Worm (Caenorhabditis elegans) whole organism, mixed stage, embryonic: ENCODE results near the gene C14A4.8.

Experiments used
- M03D4.4 ChIP-seq: sonication (generic microtip); optimal IDR thresholded peaks from 2 replicates; lab custom pipeline; 2017; ENCODE audit warnings: mild to moderate bottlenecking, missing genetic modification characterization, missing compliant biosample characterization
- bed-3 ChIP-seq: fragments of 200-800 bp; sonication (Bioruptor generic); optimal IDR thresholded peaks from 3 replicates; lab custom pipeline; 2018; ENCODE audit warnings: mild to moderate bottlenecking, missing genetic modification characterization, moderate library complexity, missing compliant biosample characterization
- blmp-1 ChIP-seq: fragments of 150-350 bp; optimal IDR thresholded peaks from 2 replicates; lab custom pipeline; 2014; ENCODE audit warnings: missing biosample characterization, missing genetic modification characterization
- ceh-39 ChIP-seq: fragments of 150-350 bp; optimal IDR thresholded peaks from 2 replicates; lab custom pipeline; 2014; ENCODE audit warnings: missing biosample characterization, missing genetic modification characterization
- ceh-43 ChIP-seq: fragments of 200-800 bp; sonication (Bioruptor generic); optimal IDR thresholded peaks from 2 replicates; lab custom pipeline; 2018; ENCODE audit warnings: mild to moderate bottlenecking, missing genetic modification characterization, moderate library complexity, missing compliant biosample characterization
- ceh-83 ChIP-seq: fragments of 200-800 bp; sonication (Bioruptor generic); optimal IDR thresholded peaks from 2 replicates; lab custom pipeline; 2018; ENCODE audit warnings: mild to moderate bottlenecking, missing genetic modification characterization, missing compliant biosample characterization
- ces-1 ChIP-seq: fragments of 150-350 bp; optimal IDR thresholded peaks from 2 replicates; lab custom pipeline; 2014; ENCODE audit warnings: missing biosample characterization, missing genetic modification reagents, missing genetic modification characterization
- cnd-1 ChIP-seq: fragments of 200-800 bp; sonication (Bioruptor generic); optimal IDR thresholded peaks from 2 replicates; lab custom pipeline; 2018; ENCODE audit warnings: mild to moderate bottlenecking, missing genetic modification characterization, missing compliant biosample characterization
- drap-1 ChIP-seq: fragments of 200-800 bp; sonication (Bioruptor generic); optimal IDR thresholded peaks from 3 replicates; lab custom pipeline; 2018; ENCODE audit warnings: mild to moderate bottlenecking, missing genetic modification characterization, missing compliant biosample characterization
- elt-1 ChIP-seq: sonication (generic microtip); optimal IDR thresholded peaks from 2 replicates; lab custom pipeline; 2017; ENCODE audit warnings: missing genetic modification characterization, mild to moderate bottlenecking, missing compliant biosample characterization, antibody characterized with exemption, moderate library complexity, borderline replicate concordance; ENCODE audit not compliant: insufficient read depth
- flh-1 ChIP-seq: fragments of 200-800 bp; sonication (Bioruptor generic); optimal IDR thresholded peaks from 2 replicates; lab custom pipeline; 2018; ENCODE audit warnings: mild to moderate bottlenecking, missing genetic modification characterization, moderate library complexity, missing compliant biosample characterization
- ham-2 ChIP-seq: fragments of 200-800 bp; sonication (Bioruptor generic); optimal IDR thresholded peaks from 2 replicates; lab custom pipeline; 2018; ENCODE audit warnings: mild to moderate bottlenecking, missing genetic modification characterization, missing compliant biosample characterization
- hlh-1 ChIP-seq: fragments of 150-350 bp; optimal IDR thresholded peaks from 2 replicates; lab custom pipeline; 2014; ENCODE audit warnings: missing biosample characterization, missing genetic modification reagents, missing genetic modification characterization
- lin-13 ChIP-seq: fragments of 150-350 bp; optimal IDR thresholded peaks from 2 replicates; lab custom pipeline; 2014; ENCODE audit warnings: missing biosample characterization, missing genetic modification characterization
- lin-32 ChIP-seq: fragments of 200-800 bp; sonication (Bioruptor generic); optimal IDR thresholded peaks from 2 replicates; lab custom pipeline; 2018; ENCODE audit warnings: mild to moderate bottlenecking, missing genetic modification characterization, missing compliant biosample characterization
- lsy-2 ChIP-seq: fragments of 150-350 bp; optimal IDR thresholded peaks from 2 replicates; lab custom pipeline; 2014; ENCODE audit warnings: missing biosample characterization, missing genetic modification characterization
- mep-1 ChIP-seq: fragments of 150-350 bp; optimal IDR thresholded peaks from 2 replicates; lab custom pipeline; 2017; ENCODE audit warnings: missing biosample characterization, missing genetic modification reagents, missing genetic modification characterization, inconsistent platforms
- mls-2 ChIP-seq: sonication (generic microtip); optimal IDR thresholded peaks from 2 replicates; lab custom pipeline; 2016; ENCODE audit warnings: mild to moderate bottlenecking, missing genetic modification characterization, moderate library complexity, missing compliant biosample characterization
- nhr-12 ChIP-seq: fragments of 150-350 bp; optimal IDR thresholded peaks from 2 replicates; lab custom pipeline; 2014; ENCODE audit warnings: missing biosample characterization, missing genetic modification characterization
- nhr-2 ChIP-seq: fragments of 150-350 bp; optimal IDR thresholded peaks from 2 replicates; lab custom pipeline; 2014; ENCODE audit warnings: missing biosample characterization, missing genetic modification characterization
- nhr-237 ChIP-seq: fragments of 150-350 bp; optimal IDR thresholded peaks from 2 replicates; lab custom pipeline; 2014; ENCODE audit warnings: missing biosample characterization, missing genetic modification characterization
- nhr-28 ChIP-seq: fragments of 150-350 bp; optimal IDR thresholded peaks from 2 replicates; lab custom pipeline; 2014; ENCODE audit warnings: missing biosample characterization, missing genetic modification characterization
- nhr-76 ChIP-seq: sonication (generic microtip); optimal IDR thresholded peaks from 2 replicates; lab custom pipeline; 2017; ENCODE audit warnings: missing biosample characterization, missing genetic modification characterization
- pha-4 ChIP-seq: fragments of 150-350 bp; optimal IDR thresholded peaks from 2 replicates; lab custom pipeline; 2018; ENCODE audit warnings: missing biosample characterization, missing genetic modification reagents, missing genetic modification characterization
- sem-2 ChIP-seq: fragments of 200-800 bp; sonication (Bioruptor generic); optimal IDR thresholded peaks from 2 replicates; lab custom pipeline; 2018; ENCODE audit warnings: mild to moderate bottlenecking, missing genetic modification characterization, missing compliant biosample characterization
- snpc-4 ChIP-seq: fragments of 150-350 bp; optimal IDR thresholded peaks from 2 replicates; lab custom pipeline; 2014; ENCODE audit warnings: missing biosample characterization, missing genetic modification characterization
- sptf-1 ChIP-seq: sonication (generic microtip); optimal IDR thresholded peaks from 2 replicates; lab custom pipeline; 2017; ENCODE audit warnings: mild to moderate bottlenecking, missing genetic modification characterization, moderate library complexity, missing compliant biosample characterization
- tbx-8 ChIP-seq: fragments of 200-800 bp; sonication (Bioruptor generic); optimal IDR thresholded peaks from 2 replicates; lab custom pipeline; 2018; ENCODE audit warnings: mild to moderate bottlenecking, missing genetic modification characterization, moderate library complexity, missing compliant biosample characterization
- unc-120 ChIP-seq: sonication (generic microtip); optimal IDR thresholded peaks from 2 replicates; lab custom pipeline; 2017; ENCODE audit warnings: missing genetic modification characterization, missing compliant biosample characterization; ENCODE audit not compliant: poor library complexity, severe bottlenecking
- zip-8 ChIP-seq: fragments of 150-350 bp; optimal IDR thresholded peaks from 2 replicates; lab custom pipeline; 2014; ENCODE audit warnings: missing biosample characterization, missing genetic modification characterization
- ztf-11 ChIP-seq: fragments of 150-350 bp; optimal IDR thresholded peaks from 2 replicates; lab custom pipeline; 2014; ENCODE audit warnings: missing biosample characterization, missing genetic modification characterization

Gene C14A4.8

DNA sequence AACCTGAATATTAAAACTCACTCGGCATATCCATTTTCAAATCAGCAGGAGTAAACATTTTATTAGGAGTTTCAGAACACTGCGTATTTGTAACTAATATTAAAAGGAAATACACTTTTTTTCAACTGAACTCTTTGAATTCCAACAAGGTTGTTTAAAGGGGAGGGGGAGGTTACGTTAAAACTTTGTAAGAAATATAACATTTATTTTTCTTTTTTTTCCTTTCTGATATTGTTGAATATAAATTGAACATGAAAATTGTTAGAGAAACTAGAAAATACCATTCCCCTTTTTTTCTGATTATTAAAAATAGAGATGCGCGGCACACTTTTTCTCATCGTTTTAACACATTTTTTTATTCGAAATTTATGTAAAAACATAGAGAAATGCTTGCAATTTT is at the start of gene C14A4.8:
TSS of gene C14A4.8 (minus strand) at position 101 of the 400 bp plus-strand sequence.
- TF ChIP-seq ceh-39 (tag; lab: Kevin White, UChicago), result no peak
- TF ChIP-seq hlh-1 (tag; lab: Kevin White, UChicago), result no peak
- TF ChIP-seq flh-1 (GFP tag; lab: Kevin White, UChicago), result no peak

DNA sequence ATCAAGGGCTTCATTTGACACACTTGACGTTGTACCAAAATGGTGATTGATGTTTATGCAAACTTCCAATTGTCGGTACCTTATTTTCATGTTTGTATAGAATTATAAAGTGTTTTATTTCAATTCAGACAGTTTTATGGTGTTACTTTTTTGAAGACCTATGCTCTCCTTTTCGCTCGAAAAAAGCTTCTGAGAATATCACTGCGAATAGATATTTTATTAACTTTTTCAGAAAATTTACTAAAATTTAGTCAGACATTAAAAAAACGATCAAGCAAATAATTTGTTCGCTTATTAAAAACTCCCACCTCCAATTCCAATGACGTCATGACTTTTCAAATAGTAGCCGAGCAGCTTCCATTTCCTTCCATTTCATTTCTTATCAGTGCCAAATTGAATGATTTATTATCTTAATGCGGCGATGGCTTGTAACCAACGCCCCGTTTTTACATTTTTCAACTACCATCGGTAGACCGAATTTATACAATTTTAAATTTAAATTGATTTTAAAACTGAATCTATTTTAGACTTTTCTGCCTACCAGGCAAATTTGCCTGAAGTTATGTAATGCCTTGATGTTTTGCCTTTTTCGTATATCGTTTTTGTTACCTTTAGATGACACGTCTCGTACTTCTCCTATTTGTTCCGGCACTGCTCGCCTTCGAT is 49.1 kb upstream of the C14A4.8 start, which contains the start of gene M28.10:
TSS of gene M28.10 (plus strand) at position 616 of the 666 bp plus-strand sequence.
- TF ChIP-seq nhr-12 (tag; lab: Kevin White, UChicago) (no peak), ham-2 (GFP tag; lab: Kevin White, UChicago) (no peak), tbx-8 (GFP tag; lab: Kevin White, UChicago) (no peak), lin-32 (GFP tag; lab: Kevin White, UChicago) (no peak), cnd-1 (tag; lab: Kevin White, UChicago) (no peak), nhr-76 (tag; lab: Kevin White, UChicago) (no peak), M03D4.4 (no peak), ceh-43 (GFP tag; lab: Kevin White, UChicago) (no peak), mep-1 (no peak), bed-3 (GFP tag; lab: Kevin White, UChicago) (no peak), lsy-2 (tag; lab: Kevin White, UChicago) (no peak), ceh-39 (tag; lab: Kevin White, UChicago) (no peak)

DNA sequence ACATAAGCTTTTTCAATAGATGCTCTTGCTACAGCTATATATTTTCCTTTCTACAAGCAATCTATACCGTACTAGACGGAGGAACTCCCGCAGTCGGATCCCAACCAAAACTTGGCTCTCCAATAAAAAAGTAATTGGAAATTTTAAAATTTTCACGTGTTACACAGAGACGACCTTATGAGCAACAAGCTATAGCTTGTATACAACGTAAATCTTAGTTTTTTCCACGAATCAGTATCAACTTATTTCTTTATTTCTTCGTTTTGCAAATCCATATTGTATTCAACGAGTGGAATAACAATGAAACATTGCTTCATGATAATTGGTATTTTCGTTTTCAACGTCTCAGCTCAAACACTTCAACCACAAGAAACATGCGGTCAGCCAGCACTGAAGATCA is 45.5 kb upstream of the C14A4.8 start, which contains the start of gene M28.4:
TSS of gene M28.4 (plus strand) at position 301 of the 400 bp plus-strand sequence.
- TF ChIP-seq sptf-1, result no peak
- TF ChIP-seq drap-1 (GFP tag; lab: Kevin White, UChicago), result no peak
- TF ChIP-seq lin-32 (GFP tag; lab: Kevin White, UChicago), result no peak
- no peak for TF ChIP-seq pha-4 (tag; lab: Kevin White, UChicago)
- no peak for TF ChIP-seq zip-8 (tag; lab: Kevin White, UChicago)
- no peak for TF ChIP-seq mep-1
- TF ChIP-seq ces-1, result no peak

DNA sequence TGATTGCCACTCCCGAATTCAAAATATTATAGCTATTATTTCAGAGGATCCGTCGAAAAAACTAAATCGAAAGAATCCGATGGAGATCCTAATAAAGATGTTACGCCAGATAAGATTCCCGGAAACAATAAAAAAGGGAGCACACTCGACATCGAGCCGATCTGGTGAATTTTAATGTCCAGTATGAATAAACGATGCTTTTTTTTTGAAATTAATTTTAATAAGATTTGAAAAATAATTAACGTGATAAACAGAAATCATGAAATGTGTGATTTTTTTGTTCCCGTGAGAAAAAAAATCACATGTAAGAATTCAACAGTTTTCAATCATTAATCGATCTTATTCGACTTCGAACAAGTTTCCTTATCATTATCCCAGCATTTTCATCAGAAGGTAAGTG is 41.2 kb upstream of the C14A4.8 start, which contains the start of gene M28.9:
TSS of gene M28.9 (plus strand) at position 301 of the 400 bp plus-strand sequence.
- TF ChIP-seq nhr-12 (tag; lab: Kevin White, UChicago), result no peak
- no peak for TF ChIP-seq ztf-11 (tag; lab: Kevin White, UChicago)
- TF ChIP-seq unc-120 (tag; lab: Kevin White, UChicago), result no peak
- TF ChIP-seq elt-1 (tag; lab: Kevin White, UChicago), result no peak
- TF ChIP-seq nhr-28, result no peak
- TF ChIP-seq ceh-83 (GFP tag; lab: Kevin White, UChicago), result no peak
- no peak for TF ChIP-seq nhr-237

DNA sequence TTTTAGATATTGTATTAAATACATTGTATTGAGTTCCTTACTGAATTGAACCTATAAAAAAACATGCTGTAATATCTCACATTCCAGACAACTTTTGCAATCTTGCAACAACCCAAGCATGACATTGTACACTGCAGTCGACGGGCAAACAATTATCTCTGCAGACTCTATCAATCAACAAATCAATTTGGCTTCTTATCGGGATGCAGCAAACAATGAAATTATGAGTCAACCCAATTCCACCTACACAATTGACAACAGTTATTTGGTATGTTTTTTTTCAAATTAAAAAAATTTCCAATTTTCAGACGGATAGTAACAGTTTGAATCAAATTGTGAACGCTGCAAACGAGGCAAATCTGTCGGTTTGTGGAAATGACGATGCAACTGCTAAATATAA is 33.0 kb upstream of the C14A4.8 start:
- TF ChIP-seq pha-4 (tag; lab: Kevin White, UChicago), result no peak
- no peak for TF ChIP-seq mls-2 (tag; lab: Kevin White, UChicago)

DNA sequence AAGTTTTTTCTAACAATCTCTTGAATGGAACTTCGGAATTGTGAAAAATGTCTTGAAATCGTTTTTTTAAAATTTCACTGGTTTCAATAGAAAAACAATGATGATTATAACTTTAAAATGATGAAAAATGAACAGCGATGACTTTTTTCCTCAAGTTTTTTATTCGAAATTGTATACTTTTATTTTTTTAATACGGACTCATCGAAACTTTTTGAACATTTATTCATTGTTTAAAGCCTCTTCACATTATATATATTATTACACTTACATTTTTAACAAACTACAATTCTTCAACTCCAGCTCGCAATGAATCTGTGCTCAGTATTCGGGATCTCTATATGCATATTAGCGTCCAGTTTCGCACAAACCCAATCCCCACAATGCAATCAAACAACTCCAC is 30.0 kb upstream of the C14A4.8 start, which contains the start of gene M28.8:
TSS of gene M28.8 (plus strand) at position 301 of the 400 bp plus-strand sequence.
- no peak for TF ChIP-seq hlh-1 (tag; lab: Kevin White, UChicago)
- TF ChIP-seq nhr-2 (tag; lab: Kevin White, UChicago), result no peak
- TF ChIP-seq bed-3 (GFP tag; lab: Kevin White, UChicago), result no peak
- TF ChIP-seq zip-8 (tag; lab: Kevin White, UChicago), result no peak
- no peak for TF ChIP-seq mep-1
- TF ChIP-seq nhr-28, result no peak
- no peak for TF ChIP-seq blmp-1 (tag; lab: Kevin White, UChicago)
- TF ChIP-seq lin-13 (tag; lab: Kevin White, UChicago), result no peak
- TF ChIP-seq ztf-11 (tag; lab: Kevin White, UChicago), result no peak
- no peak for TF ChIP-seq snpc-4 (tag; lab: Kevin White, UChicago)
- no peak for TF ChIP-seq drap-1 (GFP tag; lab: Kevin White, UChicago)
- TF ChIP-seq pha-4 (tag; lab: Kevin White, UChicago), result no peak
- no peak for TF ChIP-seq sem-2 (GFP tag; lab: Kevin White, UChicago)
- TF ChIP-seq unc-120 (tag; lab: Kevin White, UChicago), result no peak
- no peak for TF ChIP-seq ceh-83 (GFP tag; lab: Kevin White, UChicago)
